Worm (Caenorhabditis elegans) whole organism, L3 larva: ENCODE results near the gene F54H12.7.

ENCODE experiments used
- ama-1 ChIP-seq: fragments of 150-350 bp; optimal IDR thresholded peaks from 2 replicates; lab custom pipeline; 2018
- ceh-28 ChIP-seq: fragments of 150-350 bp; optimal IDR thresholded peaks from 2 replicates; lab custom pipeline; 2014; ENCODE audit warnings: missing biosample characterization, missing genetic modification reagents, missing genetic modification characterization
- ceh-82 ChIP-seq: fragments of 150-350 bp; optimal IDR thresholded peaks from 2 replicates; lab custom pipeline; 2014; ENCODE audit warnings: missing biosample characterization, missing genetic modification characterization
- egl-27 ChIP-seq: sonication (generic microtip); optimal IDR thresholded peaks from 4 replicates; lab custom pipeline; 2017; ENCODE audit warnings: missing biosample characterization, missing genetic modification reagents, missing genetic modification characterization
- elt-1 ChIP-seq: fragments of 150-350 bp; optimal IDR thresholded peaks from 2 replicates; lab custom pipeline; 2014; ENCODE audit warnings: missing biosample characterization, missing genetic modification characterization
- elt-3 ChIP-seq, 3 experiments: fragments of 150-350 bp in 1 of 3; sonication (generic microtip) in 2 of 3; optimal IDR thresholded peaks; 2 replicates in 2 of 3; 4 replicates in 1 of 3; lab custom pipeline; 2014 to 2017; ENCODE audit warnings: missing biosample characterization in 3 of 3, missing genetic modification characterization in 3 of 3
- nfya-1 ChIP-seq: sonication (generic microtip); optimal IDR thresholded peaks from 2 replicates; lab custom pipeline; 2017; ENCODE audit warnings: missing genetic modification characterization, mild to moderate bottlenecking, missing compliant biosample characterization, antibody characterized with exemption, moderate library complexity; ENCODE audit not compliant: insufficient read depth
- pha-4 ChIP-seq: fragments of 150-350 bp; optimal IDR thresholded peaks from 2 replicates; lab custom pipeline; 2014; ENCODE audit warnings: missing biosample characterization, missing genetic modification reagents, missing genetic modification characterization
- pqm-1 ChIP-seq: fragments of 150-350 bp; optimal IDR thresholded peaks from 2 replicates; lab custom pipeline; 2017; ENCODE audit warnings: missing biosample characterization, missing genetic modification characterization, inconsistent platforms
- skn-1 ChIP-seq: fragments of 150-350 bp; optimal IDR thresholded peaks from 2 replicates; lab custom pipeline; 2014; ENCODE audit warnings: missing biosample characterization, missing genetic modification characterization
- snpc-4 ChIP-seq: fragments of 150-350 bp; optimal IDR thresholded peaks from 2 replicates; lab custom pipeline; 2014; ENCODE audit warnings: missing biosample characterization, missing genetic modification characterization
- unc-62 ChIP-seq: fragments of 150-350 bp; sonication (generic microtip); optimal IDR thresholded peaks from 4 replicates; lab custom pipeline; 2014; ENCODE audit warnings: missing biosample characterization, missing genetic modification reagents, missing genetic modification characterization
- ztf-11 ChIP-seq: fragments of 150-350 bp; optimal IDR thresholded peaks from 2 replicates; lab custom pipeline; 2014; ENCODE audit warnings: missing biosample characterization, missing genetic modification characterization
- ztf-4 ChIP-seq: fragments of 150-350 bp; optimal IDR thresholded peaks from 2 replicates; lab custom pipeline; 2014; ENCODE audit warnings: missing biosample characterization, missing genetic modification characterization

- TF ChIP-seq unc-62 (GFP tag; lab: Kevin White, UChicago) (no peak), pha-4 (tag; lab: Kevin White, UChicago) (no peak), nfya-1 (tag; lab: Kevin White, UChicago) (no peak), pqm-1 (tag; lab: Kevin White, UChicago) (no peak), skn-1 (tag; lab: Kevin White, UChicago) (no peak), egl-27 (tag; lab: Kevin White, UChicago) (no peak), elt-1 (tag; lab: Kevin White, UChicago) (no peak), ama-1 (lab: Kevin White, UChicago) (no peak), elt-3 (tag; optimal IDR thresholded peaks at IDR 0.05; lab: Kevin White, UChicago) (no peak), snpc-4 (tag; lab: Kevin White, UChicago) (no peak), ceh-82 (tag; lab: Kevin White, UChicago) (no peak), ztf-11 (tag; lab: Kevin White, UChicago) (no peak), ztf-4 (tag; lab: Kevin White, UChicago) (no peak), ceh-28 (no peak)
Measured at ce11 chrIII:7948802-7949201, 20.3 kb upstream of the F54H12.7 start, which contains the start of gene col-90.
